1 fruit fly cellular context compared by ENCODE assay signal in genomic region chr2L:16887660-16888573, dm6.
TF ChIP-seq lines count a peak whose summit lies in the region.

osi (minus strand) TSS chr2L:16887966.
tweek (plus strand) TSS chr2L:16888490.

TF ChIP-seq in whole organism, embryonic, 481 proteins besides CTCF, POLR2A, EP300 and RAD21 (continued from another document):
- TF ChIP-seq PHDP (tag; optimal IDR thresholded peaks at IDR 0.05; lab: Kevin White, UChicago) (no peak), tll (GFP tag; optimal IDR thresholded peaks at IDR 0.05; lab: Kevin White, UChicago) (peak in 1 of 2 experiments; percentile 62), NK7.1 (GFP tag; optimal IDR thresholded peaks at IDR 0.05; lab: Kevin White, UChicago) (no peak), CG34224 (GFP tag; IDR thresholded peaks at IDR 0.05; lab: Robert Waterston, UW; ENCODE audit: partially characterized antibody) (peak; percentile 75), D19B (GFP tag; optimal IDR thresholded peaks at IDR 0.05; lab: Kevin White, UChicago) (no peak), Doc2 (GFP tag; IDR thresholded peaks at IDR 0.05; lab: Robert Waterston, UW) (no peak), gfzf (GFP tag; optimal IDR thresholded peaks at IDR 0.05; lab: Kevin White, UChicago) (peak; percentile 74), CG9876 (GFP tag; optimal IDR thresholded peaks at IDR 0.05; lab: Kevin White, UChicago) (peak; percentile 33), CG3281 (GFP tag; optimal IDR thresholded peaks at IDR 0.05; lab: Kevin White, UChicago) (no peak), CG9609 (GFP tag; optimal IDR thresholded peaks at IDR 0.05; lab: Kevin White, UChicago) (peak; percentile 55), CG2678 (tag; optimal IDR thresholded peaks at IDR 0.05; lab: Kevin White, UChicago) (no peak), klu (GFP tag; IDR thresholded peaks at IDR 0.05; lab: Robert Waterston, UW) (peak; percentile 44; the same call in 1 of the 2 replicates), CG10543 (GFP tag; optimal IDR thresholded peaks at IDR 0.05; lab: Kevin White, UChicago) (peak; percentile 54), Gsc (GFP tag; IDR thresholded peaks at IDR 0.05; lab: Robert Waterston, UW) (no peak), crol (GFP tag; IDR thresholded peaks at IDR 0.05; lab: Robert Waterston, UW) (no peak), zen2 (GFP tag; IDR thresholded peaks at IDR 0.05; lab: Robert Waterston, UW; ENCODE audit: partially characterized antibody) (peak; percentile 91), stc (GFP tag; IDR thresholded peaks at IDR 0.05; lab: Robert Waterston, UW) (no peak), unpg (GFP tag; optimal IDR thresholded peaks at IDR 0.05; lab: Kevin White, UChicago) (no peak), CG8944 (GFP tag; optimal IDR thresholded peaks at IDR 0.05; lab: Kevin White, UChicago) (peak; percentile 55), CG33557 (GFP tag; optimal IDR thresholded peaks at IDR 0.05; lab: Kevin White, UChicago) (peak; percentile 26), ken (GFP tag; IDR thresholded peaks at IDR 0.05; lab: Robert Waterston, UW) (0 out of 3 replicates have a peak, but pooled peaks have one; percentile 55), ERR (GFP tag; optimal IDR thresholded peaks at IDR 0.05; lab: Kevin White, UChicago) (no peak), Trl (optimal IDR thresholded peaks at IDR 0.05; lab: Kevin White, UChicago) (no peak), Trl (GFP tag; optimal IDR thresholded peaks at IDR 0.05; lab: Kevin White, UChicago) (peak; percentile 29), CG6689 (GFP tag; IDR thresholded peaks at IDR 0.05; lab: Robert Waterston, UW) (no peak), CG13287 (GFP tag; IDR thresholded peaks at IDR 0.05; lab: Robert Waterston, UW; ENCODE audit: partially characterized antibody) (peak; percentile 82), fd102C (GFP tag; optimal IDR thresholded peaks at IDR 0.05; lab: Kevin White, UChicago) (no peak), gsb (GFP tag; IDR thresholded peaks at IDR 0.05; lab: Robert Waterston, UW) (no peak)
